Fruit fly (Drosophila melanogaster) whole organism, prepupa: ENCODE data around the gene beat-IIIa.

Experiments
- Blimp-1 ChIP-seq: fragments of 200-800 bp; sonication (Bioruptor generic); optimal IDR thresholded peaks from 3 replicates; lab custom pipeline; 2017; ENCODE audit warnings: missing biosample characterization, missing genetic modification characterization, mild to moderate bottlenecking, moderate library complexity, missing genetic modification reagents
- CG10669 ChIP-seq: fragments of 200-800 bp; sonication (Bioruptor generic); optimal IDR thresholded peaks from 3 replicates; lab custom pipeline; 2018; ENCODE audit warnings: missing biosample characterization, mild to moderate bottlenecking, missing genetic modification characterization, moderate library complexity
- CG3919 ChIP-seq: fragments of 200-800 bp; sonication (Bioruptor generic); optimal IDR thresholded peaks from 3 replicates; lab custom pipeline; 2016; ENCODE audit warnings: missing biosample characterization, missing genetic modification characterization
- CG6276 ChIP-seq: fragments of 200-800 bp; sonication (Bioruptor generic); optimal IDR thresholded peaks from 2 replicates; lab custom pipeline; 2017; ENCODE audit warnings: missing biosample characterization, mild to moderate bottlenecking, missing genetic modification characterization
- CG7368 ChIP-seq: fragments of 200-800 bp; sonication (Bioruptor generic); optimal IDR thresholded peaks from 3 replicates; lab custom pipeline; 2016; ENCODE audit warnings: missing biosample characterization, missing genetic modification characterization
- CG8119 ChIP-seq: fragments of 200-800 bp; sonication (Bioruptor generic); IDR thresholded peaks from 3 replicates; pipeline ENCODE4 v1.3.6; 2022; ENCODE audit warnings: missing biosample characterization, missing genetic modification characterization
- CG8632 ChIP-seq: fragments of 200-800 bp; sonication (Bioruptor generic); optimal IDR thresholded peaks from 3 replicates; lab custom pipeline; 2016; ENCODE audit warnings: missing biosample characterization, missing genetic modification characterization
- CG9139 ChIP-seq: fragments of 200-800 bp; sonication (Bioruptor generic); optimal IDR thresholded peaks from 3 replicates; lab custom pipeline; 2017; ENCODE audit warnings: missing biosample characterization, mild to moderate bottlenecking, missing genetic modification characterization
- Eip75B ChIP-seq: fragments of 200-800 bp; sonication (Bioruptor generic); optimal IDR thresholded peaks from 3 replicates; lab custom pipeline; 2016; ENCODE audit warnings: missing biosample characterization, missing genetic modification characterization
- Eip93F ChIP-seq: fragments of 200-800 bp; sonication (Bioruptor generic); optimal IDR thresholded peaks from 2 replicates; lab custom pipeline; 2016; ENCODE audit warnings: missing biosample characterization, mild to moderate bottlenecking, missing genetic modification characterization
- Ets21C ChIP-seq: fragments of 200-800 bp; sonication (Bioruptor generic); optimal IDR thresholded peaks from 3 replicates; lab custom pipeline; 2016; ENCODE audit warnings: missing biosample characterization, missing genetic modification characterization
- Gug ChIP-seq: fragments of 200-800 bp; sonication (Bioruptor generic); IDR thresholded peaks from 2 replicates; pipeline ENCODE4 v1.3.6; 2022; ENCODE audit warnings: missing biosample characterization, missing genetic modification characterization
- Hr38 ChIP-seq: sonication (Bioruptor generic); optimal IDR thresholded peaks from 2 replicates; lab custom pipeline; 2016; ENCODE audit warnings: missing biosample characterization, missing genetic modification characterization
- Hr4 ChIP-seq: fragments of 200-800 bp; sonication (Bioruptor generic); optimal IDR thresholded peaks from 3 replicates; lab custom pipeline; 2016; ENCODE audit warnings: missing biosample characterization, missing genetic modification characterization
- Lpt ChIP-seq: fragments of 200-800 bp; sonication (Bioruptor generic); optimal IDR thresholded peaks from 3 replicates; lab custom pipeline; 2016; ENCODE audit warnings: missing biosample characterization, missing genetic modification characterization
- Met ChIP-seq: fragments of 200-800 bp; sonication (Bioruptor generic); optimal IDR thresholded peaks from 3 replicates; lab custom pipeline; 2016; ENCODE audit warnings: missing biosample characterization, missing genetic modification characterization
- Smox ChIP-seq: fragments of 200-800 bp; sonication (Bioruptor generic); optimal IDR thresholded peaks from 3 replicates; lab custom pipeline; 2016; ENCODE audit warnings: missing biosample characterization, missing genetic modification characterization
- Sox102F ChIP-seq: fragments of 200-800 bp; sonication (Bioruptor generic); optimal IDR thresholded peaks from 2 replicates; lab custom pipeline; 2016; ENCODE audit warnings: missing biosample characterization, mild to moderate bottlenecking, missing genetic modification characterization
- Sox14 ChIP-seq: fragments of 200-800 bp; sonication (Bioruptor generic); optimal IDR thresholded peaks from 3 replicates; lab custom pipeline; 2016; ENCODE audit warnings: missing biosample characterization, missing genetic modification characterization
- cyc ChIP-seq: fragments of 200-800 bp; sonication (Bioruptor generic); optimal IDR thresholded peaks from 3 replicates; lab custom pipeline; 2016; ENCODE audit warnings: missing biosample characterization, missing genetic modification characterization
- dac ChIP-seq: fragments of 200-800 bp; sonication (Bioruptor generic); optimal IDR thresholded peaks from 2 replicates; lab custom pipeline; 2017; ENCODE audit warnings: missing biosample characterization, mild to moderate bottlenecking, missing genetic modification characterization
- eg ChIP-seq: fragments of 200-800 bp; sonication (Bioruptor generic); IDR thresholded peaks from 3 replicates; pipeline ENCODE4 v1.3.6; 2022; ENCODE audit warnings: missing biosample characterization, missing genetic modification characterization
- fd59A ChIP-seq: fragments of 200-800 bp; sonication (Bioruptor generic); optimal IDR thresholded peaks from 2 replicates; lab custom pipeline; 2017; ENCODE audit warnings: missing biosample characterization, mild to moderate bottlenecking, missing genetic modification characterization, missing genetic modification reagents
- lz ChIP-seq: fragments of 200-800 bp; sonication (Bioruptor generic); optimal IDR thresholded peaks from 3 replicates; lab custom pipeline; 2016; ENCODE audit warnings: missing biosample characterization, missing genetic modification characterization
- net ChIP-seq: fragments of 200-800 bp; sonication (Bioruptor generic); optimal IDR thresholded peaks from 3 replicates; lab custom pipeline; 2016; ENCODE audit warnings: missing biosample characterization, missing genetic modification characterization
- pdm3 ChIP-seq: fragments of 200-800 bp; sonication (Bioruptor generic); optimal IDR thresholded peaks from 3 replicates; lab custom pipeline; 2016; ENCODE audit warnings: missing biosample characterization, missing genetic modification characterization
- salr ChIP-seq, 2 experiments: fragments of 200-800 bp; sonication (Bioruptor generic); optimal IDR thresholded peaks; 3 replicates each; lab custom pipeline; 2016 to 2018; ENCODE audit warnings: missing biosample characterization in 2 of 2, missing genetic modification characterization in 2 of 2, mild to moderate bottlenecking in 1 of 2
- spab ChIP-seq: fragments of 200-800 bp; sonication (Bioruptor generic); optimal IDR thresholded peaks from 2 replicates; lab custom pipeline; 2017; ENCODE audit warnings: missing biosample characterization, mild to moderate bottlenecking, missing genetic modification characterization, missing genetic modification reagents
- svp ChIP-seq: fragments of 200-800 bp; sonication (Bioruptor generic); peaks from one replicate; lab custom pipeline; 2016; ENCODE audit warnings: missing biosample characterization, missing genetic modification characterization

beat-IIIa gene

DNA sequence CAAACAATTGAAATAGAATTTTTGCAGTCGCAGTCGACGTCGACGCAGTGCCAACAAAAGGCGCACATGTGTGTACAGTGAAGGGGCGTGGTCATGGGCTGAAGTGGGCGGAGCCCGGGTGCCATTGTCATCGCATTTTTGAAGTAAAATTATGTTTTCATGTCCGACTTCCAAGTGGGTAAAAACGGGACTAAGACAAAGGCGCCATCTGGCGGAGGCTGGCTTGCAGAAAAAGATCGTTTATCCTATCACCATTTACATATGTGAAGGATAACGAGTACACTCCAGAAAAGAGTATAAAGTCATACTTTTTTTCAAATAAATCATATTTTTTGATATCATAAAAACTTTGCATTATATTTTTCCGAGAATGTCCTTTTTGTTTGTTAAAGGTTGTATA is 32.5 kb downstream of the beat-IIIa start:
- TF ChIP-seq Sox102F (GFP tag; lab: Kevin White, UChicago), result no peak
- no peak for TF ChIP-seq salr (GFP tag; optimal IDR thresholded peaks at IDR 0.05; lab: Kevin White, UChicago)
- TF ChIP-seq CG6276 (GFP tag; lab: Kevin White, UChicago), result no peak
- no peak for TF ChIP-seq spab (GFP tag; lab: Kevin White, UChicago)
- TF ChIP-seq cyc, result no peak
- TF ChIP-seq Hr38, result no peak
- TF ChIP-seq, all 60 proteins: peak for 0

DNA sequence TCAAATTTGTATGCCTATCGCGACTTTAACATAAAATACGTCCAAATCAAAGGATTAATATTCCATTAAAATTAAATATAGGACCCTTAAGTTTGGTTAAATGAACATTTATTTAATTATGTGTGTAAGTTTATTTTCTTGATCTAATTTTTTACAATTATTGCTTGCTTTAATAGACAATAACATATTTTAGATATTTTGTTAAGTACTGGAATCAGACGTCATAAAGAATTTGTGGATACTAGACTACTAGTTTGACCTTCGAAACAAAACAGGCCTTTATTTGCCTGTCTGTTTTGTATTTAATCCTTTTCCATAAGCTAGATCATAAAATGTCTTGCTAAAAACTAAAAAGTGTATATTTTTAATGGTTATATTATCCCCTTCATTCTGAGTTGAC is 42.4 kb downstream of the beat-IIIa start, which contains the start of gene CG34169:
Gene CG34169 (plus strand): TSS at position 301 of the 400 bp plus-strand sequence.
- TF ChIP-seq Blimp-1 (GFP tag; lab: Kevin White, UChicago) (no peak), CG10669 (GFP tag; lab: Kevin White, UChicago) (no peak), Eip93F (GFP tag; lab: Kevin White, UChicago) (no peak), CG8632 (no peak), CG9139 (no peak), CG3919 (GFP tag; lab: Kevin White, UChicago) (no peak), Sox14 (GFP tag; lab: Kevin White, UChicago) (no peak), net (GFP tag; lab: Kevin White, UChicago) (no peak), Eip75B (no peak), CG7368 (GFP tag; lab: Kevin White, UChicago) (no peak), eg (GFP tag; lab: Robert Waterston, UW) (no peak), Met (GFP tag; lab: Kevin White, UChicago) (no peak), Smox (no peak)

DNA sequence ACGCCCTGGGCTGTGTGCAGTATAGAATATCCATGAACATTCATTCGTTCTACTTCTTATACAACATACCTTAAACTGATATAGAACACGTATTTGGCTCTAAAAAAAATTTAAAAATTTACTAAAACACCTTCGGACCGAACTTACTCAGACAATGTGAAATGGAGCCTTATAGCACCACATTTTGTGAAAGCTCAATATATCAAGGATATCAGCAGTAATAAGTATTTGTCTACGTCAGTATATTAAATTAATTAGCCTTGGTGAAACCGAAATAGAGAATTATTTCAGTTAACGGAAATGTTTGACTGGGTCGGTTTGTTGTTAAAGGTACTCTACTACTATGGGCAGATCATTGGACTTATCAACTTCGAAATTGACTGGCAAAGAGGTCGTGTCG is 45.5 kb downstream of the beat-IIIa start, which contains the start of gene Gr36a:
Gene Gr36a (plus strand): TSS at position 301 of the 400 bp plus-strand sequence.
- TF ChIP-seq Hr4 (GFP tag; lab: Kevin White, UChicago) (no peak), svp (GFP tag; lab: Kevin White, UChicago) (peak; percentile 13), Gug (no peak), fd59A (GFP tag; lab: Kevin White, UChicago) (no peak)
- TF ChIP-seq, all 60 proteins: peak for 1

dm6 chr2L:17178472-17178871 is 47.6 kb downstream of the beat-IIIa start, which contains the start of gene Gr36b:
Gr36b (plus strand) TSS chr2L:17178772.
- TF ChIP-seq CG8119 (GFP tag; lab: Robert Waterston, UW), result no peak
- TF ChIP-seq Hr38, result no peak
- TF ChIP-seq pdm3 (GFP tag; lab: Kevin White, UChicago), result no peak
- no peak for TF ChIP-seq lz
- no peak for TF ChIP-seq Blimp-1 (GFP tag; lab: Kevin White, UChicago)

DNA sequence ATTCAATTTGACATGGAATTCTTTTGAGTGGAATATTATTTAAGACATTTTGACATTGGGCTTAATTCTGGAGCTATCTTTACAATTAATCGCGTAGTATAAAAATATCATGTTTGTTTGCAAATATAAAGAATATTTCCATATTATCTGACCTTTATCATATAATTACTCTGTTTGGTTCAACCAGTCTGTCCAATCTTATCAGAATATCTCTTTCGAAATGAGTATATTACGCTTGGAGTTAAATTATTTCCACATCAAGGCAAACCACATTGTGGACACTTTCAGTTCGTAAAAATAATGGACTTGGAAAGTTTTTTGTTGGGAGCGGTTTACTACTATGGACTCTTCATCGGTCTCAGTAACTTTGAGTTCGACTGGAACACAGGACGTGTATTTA is 49.2 kb downstream of the beat-IIIa start, which contains the start of gene Gr36c:
Gene Gr36c (plus strand): TSS at position 301 of the 400 bp plus-strand sequence.
- TF ChIP-seq dac (no peak), Met (GFP tag; lab: Kevin White, UChicago) (no peak)

- TF ChIP-seq svp (GFP tag; lab: Kevin White, UChicago) (peak; percentile 11), lz (no peak), Lpt (GFP tag; lab: Kevin White, UChicago) (no peak)
These were observed 50.8 kb downstream of the beat-IIIa start, which contains the start of gene Grl36a for dm6 chr2L:17181638-17182037. Grl36a (plus strand) TSS chr2L:17181938.

dm6 chr2L:17195197-17195596 is 64.4 kb downstream of the beat-IIIa start:
- TF ChIP-seq Ets21C (GFP tag; lab: Kevin White, UChicago), result no peak
